Fruit fly (Drosophila melanogaster) S2 (cell line): ENCODE results near the gene CG7551.

Experiments
- CG8478 ChIP-seq: fragments of >200 bp; optimal IDR thresholded peaks from 2 replicates; lab custom pipeline; 2018
- CTCF ChIP-seq, 2 experiments: fragments of >200 bp; optimal IDR thresholded peaks; 2 replicates each; lab custom pipeline; 2018

Gene CG7551

dm6 chr3L:11489489-11489888 is 31.2 kb downstream of the CG7551 start:
- TF ChIP-seq CG8478 (lab: Kevin White, UChicago) (no peak), CTCF (optimal IDR thresholded peaks at IDR 0.05; lab: Kevin White, UChicago) (no peak)

dm6 chr3L:11490539-11490938 is 32.2 kb downstream of the CG7551 start:
- no peak for TF ChIP-seq CG8478 (lab: Kevin White, UChicago)
- no peak for TF ChIP-seq CTCF (optimal IDR thresholded peaks at IDR 0.05; lab: Kevin White, UChicago)

dm6 chr3L:11491222-11491873 is 33.1 kb downstream of the CG7551 start:
- TF ChIP-seq CG8478 (lab: Kevin White, UChicago) (no peak), CTCF (optimal IDR thresholded peaks at IDR 0.05; lab: Kevin White, UChicago) (no peak)

- no peak for TF ChIP-seq CTCF (optimal IDR thresholded peaks at IDR 0.05; lab: Kevin White, UChicago)
- TF ChIP-seq CG8478 (lab: Kevin White, UChicago) = no peak
Measured at dm6 chr3L:11491874-11492268, 33.6 kb downstream of the CG7551 start.

dm6 chr3L:11492457-11492856 is 34.2 kb downstream of the CG7551 start:
- TF ChIP-seq CG8478 (lab: Kevin White, UChicago) = no peak
- TF ChIP-seq CTCF (optimal IDR thresholded peaks at IDR 0.05; lab: Kevin White, UChicago) = no peak

dm6 chr3L:11493090-11493807 is 35.0 kb downstream of the CG7551 start:
- TF ChIP-seq CTCF (optimal IDR thresholded peaks at IDR 0.05; lab: Kevin White, UChicago) (no peak), CG8478 (lab: Kevin White, UChicago) (no peak)

- TF ChIP-seq CTCF (optimal IDR thresholded peaks at IDR 0.05; lab: Kevin White, UChicago) (no peak), CG8478 (lab: Kevin White, UChicago) (no peak)
Measured at dm6 chr3L:11508337-11508736, 50.0 kb downstream of the CG7551 start, which contains the start of gene CG33500. Gene CG33500, plus strand, starts transcription at chr3L:11508637.
